Fruit fly (Drosophila melanogaster) whole organism, embryonic: Measurements from ENCODE around the gene CG12608.

Source experiments
- Bdp1 ChIP-seq: fragments of 200-800 bp; sonication (Bioruptor generic); optimal IDR thresholded peaks from 3 replicates; lab custom pipeline; 2016; ENCODE audit warnings: missing biosample characterization, missing genetic modification characterization
- BtbVII ChIP-seq: fragments of 200-800 bp; sonication (Bioruptor generic); optimal IDR thresholded peaks from 3 replicates; lab custom pipeline; 2017; ENCODE audit warnings: missing biosample characterization, mild to moderate bottlenecking, missing genetic modification characterization
- CG12219 ChIP-seq: fragments of 200-800 bp; sonication (Bioruptor generic); optimal IDR thresholded peaks from 3 replicates; lab custom pipeline; 2018; ENCODE audit warnings: missing biosample characterization, mild to moderate bottlenecking, missing genetic modification characterization
- CG12391 ChIP-seq: fragments of 200-800 bp; sonication (Bioruptor generic); optimal IDR thresholded peaks from 3 replicates; lab custom pipeline; 2018; ENCODE audit warnings: missing biosample characterization, mild to moderate bottlenecking, missing genetic modification characterization, moderate library complexity
- CG13296 ChIP-seq: fragments of 200-800 bp; sonication (Bioruptor generic); optimal IDR thresholded peaks from 3 replicates; lab custom pipeline; 2018; ENCODE audit warnings: missing biosample characterization, mild to moderate bottlenecking, missing genetic modification characterization
- CG13775 ChIP-seq: fragments of 200-800 bp; sonication (Bioruptor generic); optimal IDR thresholded peaks from 3 replicates; lab custom pipeline; 2017; ENCODE audit warnings: missing biosample characterization, mild to moderate bottlenecking, missing genetic modification characterization
- CG14014 ChIP-seq: fragments of 200-800 bp; sonication (Bioruptor generic); IDR thresholded peaks from 2 replicates; pipeline ENCODE4 v1.3.6; 2022; ENCODE audit warnings: missing biosample characterization, missing genetic modification characterization
- CG14667 ChIP-seq: fragments of 200-800 bp; sonication (Bioruptor generic); IDR thresholded peaks from 2 replicates; pipeline ENCODE4 v1.3.6; 2022; ENCODE audit warnings: missing biosample characterization, missing genetic modification characterization
- CG15514 ChIP-seq: fragments of 200-800 bp; sonication (Bioruptor generic); optimal IDR thresholded peaks from 3 replicates; lab custom pipeline; 2017; ENCODE audit warnings: missing biosample characterization, missing genetic modification characterization, mild to moderate bottlenecking, moderate library complexity, missing genetic modification reagents
- CG15601 ChIP-seq: fragments of 200-800 bp; sonication (Bioruptor generic); optimal IDR thresholded peaks from 3 replicates; lab custom pipeline; 2019; ENCODE audit warnings: missing biosample characterization, mild to moderate bottlenecking, missing genetic modification characterization, moderate library complexity
- CG18599 ChIP-seq: fragments of 200-800 bp; sonication (Bioruptor generic); optimal IDR thresholded peaks from 3 replicates; lab custom pipeline; 2017; ENCODE audit warnings: missing biosample characterization, missing genetic modification characterization, mild to moderate bottlenecking, moderate library complexity, missing genetic modification reagents
- CG31388 ChIP-seq: fragments of 200-800 bp; sonication (Bioruptor generic); optimal IDR thresholded peaks from 2 replicates; lab custom pipeline; 2016; ENCODE audit warnings: missing biosample characterization, missing genetic modification characterization
- CG32767 ChIP-seq: fragments of 200-800 bp; sonication (Bioruptor generic); IDR thresholded peaks from 2 replicates; pipeline ENCODE4 v1.3.6; 2022; ENCODE audit warnings: missing biosample characterization, missing genetic modification characterization
- CG34224 ChIP-seq: fragments of 200-800 bp; sonication (Bioruptor generic); IDR thresholded peaks from 3 replicates; pipeline ENCODE4 v1.3.6; 2022; ENCODE audit warnings: missing biosample characterization, missing genetic modification characterization; ENCODE audit not compliant: partially characterized antibody
- CG3847 ChIP-seq: fragments of 200-800 bp; sonication (Bioruptor generic); IDR thresholded peaks from 2 replicates; pipeline ENCODE4 v1.3.6; 2022; ENCODE audit warnings: missing biosample characterization, missing genetic modification characterization
- CG4328 ChIP-seq: fragments of 200-800 bp; sonication (Bioruptor generic); optimal IDR thresholded peaks from 3 replicates; lab custom pipeline; 2017; ENCODE audit warnings: missing biosample characterization, missing genetic modification reagents, missing genetic modification characterization
- CG4360 ChIP-seq: fragments of 200-800 bp; sonication (Bioruptor generic); IDR thresholded peaks from 2 replicates; pipeline ENCODE4 v1.3.6; 2022; ENCODE audit warnings: missing biosample characterization, missing genetic modification characterization
- CG5245 ChIP-seq: fragments of 200-800 bp; sonication (Bioruptor generic); optimal IDR thresholded peaks from 3 replicates; lab custom pipeline; 2016; ENCODE audit warnings: missing biosample characterization, missing genetic modification characterization
- CG5953 ChIP-seq: fragments of 200-800 bp; sonication (Bioruptor generic); IDR thresholded peaks from 2 replicates; pipeline ENCODE4 v1.3.6; 2022; ENCODE audit warnings: missing biosample characterization, missing genetic modification characterization
- CG6254 ChIP-seq: fragments of 200-800 bp; sonication (Bioruptor generic); optimal IDR thresholded peaks from 3 replicates; lab custom pipeline; 2017; ENCODE audit warnings: mild to moderate bottlenecking, missing biosample characterization, missing genetic modification reagents, missing genetic modification characterization
- CG7839 ChIP-seq: fragments of 200-800 bp; sonication (Bioruptor generic); optimal IDR thresholded peaks from 3 replicates; lab custom pipeline; 2018; ENCODE audit warnings: missing biosample characterization, mild to moderate bottlenecking, missing genetic modification characterization, moderate library complexity
- CG8281 ChIP-seq: fragments of 200-800 bp; sonication (Bioruptor generic); optimal IDR thresholded peaks from 2 replicates; lab custom pipeline; 2018; ENCODE audit warnings: missing biosample characterization, mild to moderate bottlenecking, missing genetic modification characterization, moderate library complexity
- CG8478 ChIP-seq: fragments of >200 bp; optimal IDR thresholded peaks from 2 replicates; lab custom pipeline; 2018
- CG8765 ChIP-seq: fragments of 200-800 bp; sonication (Bioruptor generic); IDR thresholded peaks from 2 replicates; pipeline ENCODE4 v1.3.6; 2022; ENCODE audit warnings: missing biosample characterization, missing genetic modification characterization
- E2f1 ChIP-seq: fragments of 200-800 bp; sonication (Bioruptor generic); IDR thresholded peaks from 2 replicates; pipeline ENCODE4 v1.3.6; 2022; ENCODE audit warnings: missing biosample characterization, missing genetic modification characterization
- E2f2 ChIP-seq: fragments of 200-800 bp; sonication (Bioruptor generic); IDR thresholded peaks from 2 replicates; pipeline ENCODE4 v1.3.6; 2022; ENCODE audit warnings: missing biosample characterization, missing genetic modification characterization
- H2.0 ChIP-seq: fragments of 200-800 bp; sonication (Bioruptor generic); IDR thresholded peaks from 2 replicates; pipeline ENCODE4 v1.3.6; 2022; ENCODE audit warnings: missing biosample characterization, missing genetic modification characterization
- HLH3B ChIP-seq: fragments of 200-800 bp; sonication (Bioruptor generic); IDR thresholded peaks from 2 replicates; pipeline ENCODE4 v1.3.6; 2022; ENCODE audit warnings: missing biosample characterization, missing genetic modification characterization
- Kr ChIP-seq: fragments of 200-800 bp; sonication (Bioruptor generic); optimal IDR thresholded peaks from 2 replicates; lab custom pipeline; 2017; ENCODE audit warnings: missing biosample characterization, mild to moderate bottlenecking, missing genetic modification characterization
- Lpt ChIP-seq: fragments of >200 bp; optimal IDR thresholded peaks from 2 replicates; lab custom pipeline; 2018; ENCODE audit warnings: missing biosample characterization, missing genetic modification characterization
- Mad ChIP-seq: fragments of 200-800 bp; sonication (Bioruptor generic); optimal IDR thresholded peaks from 2 replicates; lab custom pipeline; 2016; ENCODE audit warnings: missing biosample characterization, missing genetic modification characterization
- Nf-YC ChIP-seq: fragments of 200-800 bp; optimal IDR thresholded peaks from 3 replicates; lab custom pipeline; 2019; ENCODE audit warnings: missing biosample characterization, mild to moderate bottlenecking, missing genetic modification characterization, moderate library complexity
- Side ChIP-seq: fragments of 200-800 bp; sonication (Bioruptor generic); optimal IDR thresholded peaks from 2 replicates; lab custom pipeline; 2016; ENCODE audit warnings: missing biosample characterization, missing genetic modification characterization
- Spps ChIP-seq: fragments of 200-800 bp; sonication (Bioruptor generic); optimal IDR thresholded peaks from 2 replicates; lab custom pipeline; 2018; ENCODE audit warnings: missing biosample characterization, mild to moderate bottlenecking, missing genetic modification characterization
- Vsx1 ChIP-seq: fragments of 200-800 bp; sonication (Bioruptor generic); optimal IDR thresholded peaks from 2 replicates; lab custom pipeline; 2017; ENCODE audit warnings: missing biosample characterization, mild to moderate bottlenecking, missing genetic modification characterization, missing genetic modification reagents
- crp ChIP-seq, 2 experiments: fragments of 200-800 bp; sonication (Bioruptor generic); optimal IDR thresholded peaks; 2 replicates in 1 of 2; 3 replicates in 1 of 2; lab custom pipeline; 2017; ENCODE audit warnings: missing biosample characterization in 2 of 2, missing genetic modification characterization in 2 of 2, mild to moderate bottlenecking in 1 of 2, moderate library complexity in 1 of 2
- dan ChIP-seq: fragments of 200-800 bp; sonication (Bioruptor generic); IDR thresholded peaks from 2 replicates; pipeline ENCODE4 v1.3.6; 2022; ENCODE audit warnings: missing biosample characterization, missing genetic modification characterization
- eve ChIP-seq, 2 experiments: fragments of >200 bp; optimal IDR thresholded peaks; 2 replicates each; lab custom pipeline; 2017; ENCODE audit warnings: missing biosample characterization in 2 of 2, missing genetic modification characterization in 2 of 2
- gce ChIP-seq: fragments of 200-800 bp; sonication (Bioruptor generic); IDR thresholded peaks from 3 replicates; pipeline ENCODE4 v1.3.6; 2022; ENCODE audit warnings: missing biosample characterization, missing genetic modification characterization
- gem ChIP-seq: fragments of 200-800 bp; sonication (Bioruptor generic); optimal IDR thresholded peaks from 2 replicates; lab custom pipeline; 2019; ENCODE audit warnings: missing biosample characterization, mild to moderate bottlenecking, missing genetic modification characterization, moderate library complexity
- ham ChIP-seq: fragments of 200-800 bp; sonication (Bioruptor generic); IDR thresholded peaks from 2 replicates; pipeline ENCODE4 v1.3.6; 2022; ENCODE audit warnings: missing biosample characterization, missing genetic modification characterization
- lab ChIP-seq: fragments of 200-800 bp; sonication (Bioruptor generic); optimal IDR thresholded peaks from 3 replicates; lab custom pipeline; 2017; ENCODE audit warnings: missing biosample characterization, missing genetic modification characterization, mild to moderate bottlenecking, moderate library complexity, missing genetic modification reagents
- lilli ChIP-seq: fragments of 200-800 bp; sonication (Bioruptor generic); optimal IDR thresholded peaks from 3 replicates; lab custom pipeline; 2016; ENCODE audit warnings: missing biosample characterization, missing genetic modification characterization
- otp ChIP-seq: fragments of 200-800 bp; sonication (Bioruptor generic); IDR thresholded peaks from 3 replicates; pipeline ENCODE4, ENCODE4 v1.3.6; 2022; ENCODE audit warnings: missing biosample characterization, missing genetic modification characterization
- p53 ChIP-seq: fragments of 200-800 bp; sonication (Bioruptor generic); optimal IDR thresholded peaks from 2 replicates; lab custom pipeline; 2016; ENCODE audit warnings: missing biosample characterization, missing genetic modification characterization
- pnt ChIP-seq: fragments of 200-800 bp; sonication (Bioruptor generic); optimal IDR thresholded peaks from 3 replicates; lab custom pipeline; 2016; ENCODE audit warnings: missing biosample characterization, missing genetic modification characterization
- row ChIP-seq: fragments of 200-800 bp; sonication (Bioruptor generic); IDR thresholded peaks from 3 replicates; pipeline ENCODE4 v1.3.6; 2022; ENCODE audit warnings: missing biosample characterization, missing genetic modification characterization
- tgo ChIP-seq: fragments of 200-800 bp; sonication (Bioruptor generic); IDR thresholded peaks from 3 replicates; pipeline ENCODE4 v1.3.6; 2022; ENCODE audit warnings: missing biosample characterization, missing genetic modification characterization
- tin ChIP-seq: fragments of 200-800 bp; sonication (Bioruptor generic); optimal IDR thresholded peaks from 3 replicates; lab custom pipeline; 2016; ENCODE audit warnings: missing biosample characterization, missing genetic modification characterization
- vnd ChIP-seq: fragments of 200-800 bp; sonication (Bioruptor generic); IDR thresholded peaks from 3 replicates; pipeline ENCODE4 v1.3.6; 2022; ENCODE audit warnings: missing biosample characterization, missing genetic modification characterization; ENCODE audit not compliant: partially characterized antibody

CG12608 gene

DNA sequence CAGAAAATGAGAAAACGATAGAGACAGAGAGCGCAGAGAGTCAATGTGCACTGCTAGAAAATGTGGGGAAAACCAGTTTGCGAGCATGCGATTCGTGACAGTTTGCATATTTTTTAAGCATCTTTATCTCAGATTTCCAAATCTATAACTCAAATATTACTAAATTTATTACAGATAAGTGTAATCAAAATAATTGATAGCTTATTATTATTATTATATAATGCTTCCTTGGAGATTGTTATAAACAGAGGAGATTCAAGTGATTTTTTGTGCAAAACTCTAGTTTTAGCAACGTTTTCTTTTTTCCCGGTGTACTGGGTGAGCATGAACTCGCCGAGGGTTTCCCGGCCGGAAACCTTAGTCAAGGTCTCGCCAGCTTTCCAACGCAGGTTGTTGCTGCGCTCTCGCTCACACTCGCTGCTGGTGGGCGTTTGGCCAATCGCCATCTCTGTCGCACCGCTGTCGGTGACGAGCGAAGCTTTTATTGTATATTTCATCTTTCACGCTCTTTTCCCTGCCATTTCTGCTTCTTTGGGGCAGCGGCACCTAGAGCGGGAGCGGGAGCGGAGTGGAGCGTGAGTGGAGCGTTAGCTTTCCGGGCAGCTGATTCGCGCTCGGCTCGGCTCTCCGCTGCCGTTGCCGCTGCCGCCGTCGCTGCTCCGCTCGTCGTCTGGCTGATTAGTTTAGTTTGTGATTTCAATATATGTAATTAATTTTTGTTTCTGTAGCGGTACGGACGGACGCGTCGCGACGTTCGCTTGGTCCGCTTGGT is 45.9 kb downstream of the CG12608 start:
- peak; percentile 76 for TF ChIP-seq pnt
- peak; percentile 99 for TF ChIP-seq row
- peak; percentile 56 for TF ChIP-seq CG4360 (GFP tag; lab: Robert Waterston, UW)
- TF ChIP-seq gem, result peak; percentile 99
- TF ChIP-seq vnd, result no peak
- TF ChIP-seq CG32767 (GFP tag; lab: Robert Waterston, UW), result peak; percentile 98
- TF ChIP-seq Kr (GFP tag; lab: Kevin White, UChicago), result no peak
- TF ChIP-seq ham (GFP tag; lab: Robert Waterston, UW), result peak; percentile 92
- TF ChIP-seq CG8478 (lab: Kevin White, UChicago), result peak; percentile 19
- peak; percentile 55 for TF ChIP-seq CG34224 (GFP tag; lab: Robert Waterston, UW)
- TF ChIP-seq CG8281 (tag; lab: Kevin White, UChicago), result peak; percentile 90
- peak; percentile 99 for TF ChIP-seq CG7839 (tag; lab: Kevin White, UChicago)
- peak; percentile 87 for TF ChIP-seq CG31388 (GFP tag; lab: Kevin White, UChicago)
- peak; percentile 97 for TF ChIP-seq BtbVII (GFP tag; lab: Kevin White, UChicago)
- TF ChIP-seq CG5245 (GFP tag; lab: Kevin White, UChicago), result peak; percentile 89
- TF ChIP-seq lilli, result peak; percentile 92
- peak; percentile 97 for TF ChIP-seq CG15601 (tag; lab: Kevin White, UChicago)
- no peak for TF ChIP-seq Lpt (GFP tag; lab: Kevin White, UChicago)
- peak; percentile 98 for TF ChIP-seq E2f1
- TF ChIP-seq tin (GFP tag; lab: Kevin White, UChicago), result peak; percentile 95
- TF ChIP-seq Bdp1, result peak; percentile 64
- peak; percentile 97 for TF ChIP-seq CG4328 (GFP tag; lab: Kevin White, UChicago)
- TF ChIP-seq gce (GFP tag; lab: Robert Waterston, UW), result peak; percentile 98
- peak; percentile 87; the same call in 2 of the 3 replicates for TF ChIP-seq otp (GFP tag; lab: Robert Waterston, UW)
- TF ChIP-seq p53 (GFP tag; lab: Kevin White, UChicago), result peak; percentile 22
- peak; percentile 99 for TF ChIP-seq lab (GFP tag; lab: Kevin White, UChicago)
- peak; percentile 91 for TF ChIP-seq CG15514 (GFP tag; lab: Kevin White, UChicago)
- peak; percentile 89 for TF ChIP-seq Spps
- TF ChIP-seq Nf-YC (tag; lab: Kevin White, UChicago), result peak; percentile 92
- TF ChIP-seq CG6254 (GFP tag; lab: Kevin White, UChicago), result peak; percentile 92
- TF ChIP-seq CG14014 (GFP tag; lab: Robert Waterston, UW), result peak; percentile 98
- TF ChIP-seq CG12219 (GFP tag; lab: Kevin White, UChicago), result peak; percentile 95
- TF ChIP-seq CG12391 (tag; lab: Kevin White, UChicago), result peak; percentile 98
- TF ChIP-seq H2.0, result peak; percentile 94
- peak; percentile 94 for TF ChIP-seq Vsx1 (GFP tag; lab: Kevin White, UChicago)
- TF ChIP-seq eve (GFP tag; optimal IDR thresholded peaks at IDR 0.05; lab: Kevin White, UChicago), result peak in 1 of 2 experiments; percentile 99
- peak; percentile 85 for TF ChIP-seq E2f2 (GFP tag; lab: Robert Waterston, UW)
- TF ChIP-seq dan (GFP tag; lab: Robert Waterston, UW), result peak; percentile 63; the same call in 1 of the 2 replicates
- TF ChIP-seq crp (GFP tag; optimal IDR thresholded peaks at IDR 0.05; lab: Kevin White, UChicago), result peak in 1 of 2 experiments; percentile 70
- TF ChIP-seq CG13296 (GFP tag; lab: Kevin White, UChicago), result peak; percentile 98
- TF ChIP-seq CG3847 (GFP tag; lab: Robert Waterston, UW), result peak; percentile 98
- TF ChIP-seq CG8765 (GFP tag; lab: Robert Waterston, UW), result peak; percentile 85
- peak; percentile 97 for TF ChIP-seq HLH3B (GFP tag; lab: Robert Waterston, UW)
- peak; percentile 74 for TF ChIP-seq Side (GFP tag; lab: Kevin White, UChicago)
- peak; percentile 97 for TF ChIP-seq CG13775 (GFP tag; lab: Kevin White, UChicago)
- TF ChIP-seq Mad (GFP tag; lab: Kevin White, UChicago), result peak; percentile 75
- peak; percentile 98 for TF ChIP-seq tgo (GFP tag; lab: Robert Waterston, UW)
- peak; percentile 98 for TF ChIP-seq CG18599 (GFP tag; lab: Kevin White, UChicago)
- TF ChIP-seq CG5953, result peak; percentile 91
- TF ChIP-seq CG14667, result peak; percentile 96
